Fruit fly (Drosophila melanogaster) whole organism, embryonic: ENCODE data around the gene Pif1A.

Experiments used
- CG13894 ChIP-seq: fragments of 200-800 bp; sonication (Bioruptor generic); optimal IDR thresholded peaks from 3 replicates; lab custom pipeline; 2018; ENCODE audit warnings: missing biosample characterization, mild to moderate bottlenecking, missing genetic modification characterization, moderate library complexity
- CG15011 ChIP-seq: fragments of 200-800 bp; sonication (Bioruptor generic); optimal IDR thresholded peaks from 3 replicates; lab custom pipeline; 2018; ENCODE audit warnings: missing biosample characterization, mild to moderate bottlenecking, missing genetic modification characterization
- CG1529 ChIP-seq: fragments of 200-800 bp; sonication (Bioruptor generic); optimal IDR thresholded peaks from 3 replicates; lab custom pipeline; 2018; ENCODE audit warnings: missing biosample characterization, missing genetic modification characterization
- CG17829 ChIP-seq: fragments of 200-800 bp; optimal IDR thresholded peaks from 2 replicates; lab custom pipeline; 2019; ENCODE audit warnings: missing biosample characterization, mild to moderate bottlenecking, missing genetic modification characterization, moderate library complexity
- CG18262 ChIP-seq: fragments of 200-800 bp; optimal IDR thresholded peaks from 3 replicates; lab custom pipeline; 2019; ENCODE audit warnings: missing biosample characterization, mild to moderate bottlenecking, missing genetic modification characterization, moderate library complexity
- CG18599 ChIP-seq: fragments of 200-800 bp; sonication (Bioruptor generic); optimal IDR thresholded peaks from 3 replicates; lab custom pipeline; 2017; ENCODE audit warnings: missing biosample characterization, missing genetic modification characterization, mild to moderate bottlenecking, moderate library complexity, missing genetic modification reagents
- CG30431 ChIP-seq: fragments of 200-800 bp; sonication (Bioruptor generic); optimal IDR thresholded peaks from 2 replicates; lab custom pipeline; 2017; ENCODE audit warnings: missing biosample characterization, missing genetic modification characterization
- CG31365 ChIP-seq: fragments of 200-800 bp; sonication (Bioruptor generic); optimal IDR thresholded peaks from 2 replicates; lab custom pipeline; 2018; ENCODE audit warnings: missing biosample characterization, mild to moderate bottlenecking, missing genetic modification characterization
- CG3847 ChIP-seq: fragments of 200-800 bp; sonication (Bioruptor generic); IDR thresholded peaks from 2 replicates; pipeline ENCODE4 v1.3.6; 2022; ENCODE audit warnings: missing biosample characterization, missing genetic modification characterization
- CG4282 ChIP-seq: fragments of 200-800 bp; sonication (Bioruptor generic); optimal IDR thresholded peaks from 2 replicates; lab custom pipeline; 2016; ENCODE audit warnings: missing biosample characterization, missing genetic modification characterization
- CG4707 ChIP-seq: fragments of 200-800 bp; sonication (Bioruptor generic); optimal IDR thresholded peaks from 2 replicates; lab custom pipeline; 2018; ENCODE audit warnings: missing biosample characterization, mild to moderate bottlenecking, missing genetic modification characterization, moderate library complexity
- CG5245 ChIP-seq: fragments of 200-800 bp; sonication (Bioruptor generic); optimal IDR thresholded peaks from 3 replicates; lab custom pipeline; 2016; ENCODE audit warnings: missing biosample characterization, missing genetic modification characterization
- CG6272 ChIP-seq: fragments of 200-800 bp; sonication (Bioruptor generic); IDR thresholded peaks from 2 replicates; pipeline ENCODE4 v1.3.6; 2022; ENCODE audit warnings: missing biosample characterization, missing genetic modification characterization
- CG8924 ChIP-seq: fragments of 200-800 bp; optimal IDR thresholded peaks from 3 replicates; lab custom pipeline; 2019; ENCODE audit warnings: missing biosample characterization, mild to moderate bottlenecking, missing genetic modification characterization, moderate library complexity
- CG9215 ChIP-seq: fragments of 200-800 bp; sonication (Bioruptor generic); IDR thresholded peaks from 2 replicates; pipeline ENCODE4 v1.3.6; 2022; ENCODE audit warnings: missing biosample characterization, missing genetic modification characterization
- CG9609 ChIP-seq: fragments of 200-800 bp; sonication (Bioruptor generic); optimal IDR thresholded peaks from 3 replicates; lab custom pipeline; 2016; ENCODE audit warnings: missing biosample characterization, missing genetic modification characterization
- CG9727 ChIP-seq: fragments of 200-800 bp; sonication (Bioruptor generic); optimal IDR thresholded peaks from 3 replicates; lab custom pipeline; 2017; ENCODE audit warnings: missing biosample characterization, mild to moderate bottlenecking, missing genetic modification characterization
- CTCF ChIP-seq: fragments of 200-800 bp; sonication (Bioruptor generic); optimal IDR thresholded peaks from 2 replicates; lab custom pipeline; 2017; ENCODE audit warnings: missing biosample characterization, mild to moderate bottlenecking, missing genetic modification characterization, moderate library complexity
- D19A ChIP-seq: fragments of 200-800 bp; optimal IDR thresholded peaks from 3 replicates; lab custom pipeline; 2019; ENCODE audit warnings: missing biosample characterization, mild to moderate bottlenecking, missing genetic modification characterization, moderate library complexity
- D19B ChIP-seq: fragments of 200-800 bp; sonication (Bioruptor generic); optimal IDR thresholded peaks from 2 replicates; lab custom pipeline; 2017; ENCODE audit warnings: missing biosample characterization, mild to moderate bottlenecking, missing genetic modification characterization
- Dbx ChIP-seq: fragments of 200-800 bp; sonication (Bioruptor generic); IDR thresholded peaks from 3 replicates; pipeline ENCODE4 v1.3.6; 2022; ENCODE audit warnings: missing biosample characterization, missing genetic modification characterization
- Deaf1 ChIP-seq: fragments of 200-800 bp; optimal IDR thresholded peaks from 3 replicates; lab custom pipeline; 2019; ENCODE audit warnings: missing biosample characterization, mild to moderate bottlenecking, missing genetic modification characterization, moderate library complexity
- Doc3 ChIP-seq: fragments of 200-800 bp; sonication (Bioruptor generic); IDR thresholded peaks from 3 replicates; pipeline ENCODE4 v1.3.6; 2022; ENCODE audit warnings: missing biosample characterization, missing genetic modification characterization; ENCODE audit not compliant: partially characterized antibody
- Oaz ChIP-seq: fragments of 200-800 bp; sonication (Bioruptor generic); IDR thresholded peaks from 2 replicates; pipeline ENCODE4 v1.3.6; 2022; ENCODE audit warnings: missing biosample characterization, missing genetic modification characterization
- Ravus ChIP-seq: fragments of 200-800 bp; sonication (Bioruptor generic); IDR thresholded peaks from 2 replicates; pipeline ENCODE4 v1.3.6; 2022; ENCODE audit warnings: missing biosample characterization, missing genetic modification characterization
- Usf ChIP-seq: fragments of 200-800 bp; sonication (Bioruptor generic); optimal IDR thresholded peaks from 2 replicates; lab custom pipeline; 2017; ENCODE audit warnings: missing genotype, missing biosample characterization, missing genetic modification characterization
- Xrp1 ChIP-seq: fragments of 200-800 bp; sonication (Bioruptor generic); IDR thresholded peaks from 2 replicates; pipeline ENCODE4 v1.3.6; 2022; ENCODE audit warnings: missing biosample characterization, missing genetic modification characterization
- crp ChIP-seq, 2 experiments: fragments of 200-800 bp; sonication (Bioruptor generic); optimal IDR thresholded peaks; 2 replicates in 1 of 2; 3 replicates in 1 of 2; lab custom pipeline; 2017; ENCODE audit warnings: missing biosample characterization in 2 of 2, missing genetic modification characterization in 2 of 2, mild to moderate bottlenecking in 1 of 2, moderate library complexity in 1 of 2
- dimm ChIP-seq: fragments of 200-800 bp; sonication (Bioruptor generic); IDR thresholded peaks from 2 replicates; pipeline ENCODE4 v1.3.6; 2022; ENCODE audit warnings: missing biosample characterization, missing genetic modification characterization
- dmrt11E ChIP-seq: fragments of 200-800 bp; sonication (Bioruptor generic); optimal IDR thresholded peaks from 3 replicates; lab custom pipeline; 2018; ENCODE audit warnings: missing biosample characterization, mild to moderate bottlenecking, missing genetic modification characterization, moderate library complexity
- dysf ChIP-seq: fragments of 200-800 bp; sonication (Bioruptor generic); IDR thresholded peaks from 3 replicates; pipeline ENCODE4 v1.3.6; 2022; ENCODE audit warnings: missing biosample characterization, missing genetic modification characterization
- emc ChIP-seq: fragments of 200-800 bp; sonication (Bioruptor generic); optimal IDR thresholded peaks from 2 replicates; lab custom pipeline; 2016; ENCODE audit warnings: missing biosample characterization, missing genetic modification characterization
- fd64A ChIP-seq: fragments of 200-800 bp; sonication (Bioruptor generic); optimal IDR thresholded peaks from 3 replicates; lab custom pipeline; 2018; ENCODE audit warnings: missing biosample characterization, mild to moderate bottlenecking, missing genetic modification characterization
- fd96Cb ChIP-seq: fragments of 200-800 bp; sonication (Bioruptor generic); optimal IDR thresholded peaks from 2 replicates; lab custom pipeline; 2018; ENCODE audit warnings: missing biosample characterization, mild to moderate bottlenecking, missing genetic modification characterization, moderate library complexity
- gcm2 ChIP-seq: fragments of 200-800 bp; sonication (Bioruptor generic); optimal IDR thresholded peaks from 2 replicates; lab custom pipeline; 2016; ENCODE audit warnings: missing biosample characterization, missing genetic modification characterization
- gem ChIP-seq: fragments of 200-800 bp; sonication (Bioruptor generic); optimal IDR thresholded peaks from 2 replicates; lab custom pipeline; 2019; ENCODE audit warnings: missing biosample characterization, mild to moderate bottlenecking, missing genetic modification characterization, moderate library complexity
- kni ChIP-seq: fragments of 200-800 bp; sonication (Bioruptor generic); optimal IDR thresholded peaks from 3 replicates; lab custom pipeline; 2017; ENCODE audit warnings: mild to moderate bottlenecking, missing biosample characterization, missing genetic modification reagents, missing genetic modification characterization
- maf-S ChIP-seq: fragments of 200-800 bp; sonication (Bioruptor generic); optimal IDR thresholded peaks from 2 replicates; lab custom pipeline; 2016; ENCODE audit warnings: missing biosample characterization, missing genetic modification characterization
- otp ChIP-seq: fragments of 200-800 bp; sonication (Bioruptor generic); IDR thresholded peaks from 3 replicates; pipeline ENCODE4, ENCODE4 v1.3.6; 2022; ENCODE audit warnings: missing biosample characterization, missing genetic modification characterization
- pb ChIP-seq: fragments of 200-800 bp; sonication (Bioruptor generic); optimal IDR thresholded peaks from 3 replicates; lab custom pipeline; 2016; ENCODE audit warnings: missing biosample characterization, missing genetic modification characterization
- pros ChIP-seq: fragments of 200-800 bp; sonication (Bioruptor generic); optimal IDR thresholded peaks from 3 replicates; lab custom pipeline; 2019; ENCODE audit warnings: missing biosample characterization, mild to moderate bottlenecking, missing genetic modification characterization, moderate library complexity
- pzg ChIP-seq: fragments of 200-800 bp; sonication (Bioruptor generic); optimal IDR thresholded peaks from 3 replicates; lab custom pipeline; 2018; ENCODE audit warnings: missing biosample characterization, mild to moderate bottlenecking, missing genetic modification characterization, moderate library complexity
- run ChIP-seq: fragments of 200-800 bp; sonication (Bioruptor generic); optimal IDR thresholded peaks from 3 replicates; lab custom pipeline; 2018; ENCODE audit warnings: missing biosample characterization, mild to moderate bottlenecking, missing genetic modification characterization
- sqz ChIP-seq: fragments of 200-800 bp; sonication (Bioruptor generic); optimal IDR thresholded peaks from 3 replicates; lab custom pipeline; 2018; ENCODE audit warnings: missing biosample characterization, mild to moderate bottlenecking, missing genetic modification characterization
- tgo ChIP-seq: fragments of 200-800 bp; sonication (Bioruptor generic); IDR thresholded peaks from 3 replicates; pipeline ENCODE4 v1.3.6; 2022; ENCODE audit warnings: missing biosample characterization, missing genetic modification characterization
- ttk ChIP-seq: fragments of 200-800 bp; sonication (Bioruptor generic); IDR thresholded peaks from 2 replicates; pipeline ENCODE4 v2.1.2; 2022; ENCODE audit warnings: missing biosample characterization, missing genetic modification characterization
- tx ChIP-seq: fragments of 200-800 bp; sonication (Bioruptor generic); optimal IDR thresholded peaks from 2 replicates; lab custom pipeline; 2016; ENCODE audit warnings: missing biosample characterization, missing genetic modification characterization
- unpg ChIP-seq: fragments of 200-800 bp; sonication (Bioruptor generic); optimal IDR thresholded peaks from 3 replicates; lab custom pipeline; 2018; ENCODE audit warnings: missing biosample characterization, mild to moderate bottlenecking, missing genetic modification characterization, moderate library complexity
- usp ChIP-seq: fragments of >200 bp; optimal IDR thresholded peaks from 2 replicates; lab custom pipeline; 2017; ENCODE audit warnings: missing biosample characterization, missing genetic modification characterization
- zf30C ChIP-seq: fragments of 200-800 bp; sonication (Bioruptor generic); optimal IDR thresholded peaks from 3 replicates; lab custom pipeline; 2018; ENCODE audit warnings: missing biosample characterization, mild to moderate bottlenecking, missing genetic modification characterization

Gene Pif1A

DNA sequence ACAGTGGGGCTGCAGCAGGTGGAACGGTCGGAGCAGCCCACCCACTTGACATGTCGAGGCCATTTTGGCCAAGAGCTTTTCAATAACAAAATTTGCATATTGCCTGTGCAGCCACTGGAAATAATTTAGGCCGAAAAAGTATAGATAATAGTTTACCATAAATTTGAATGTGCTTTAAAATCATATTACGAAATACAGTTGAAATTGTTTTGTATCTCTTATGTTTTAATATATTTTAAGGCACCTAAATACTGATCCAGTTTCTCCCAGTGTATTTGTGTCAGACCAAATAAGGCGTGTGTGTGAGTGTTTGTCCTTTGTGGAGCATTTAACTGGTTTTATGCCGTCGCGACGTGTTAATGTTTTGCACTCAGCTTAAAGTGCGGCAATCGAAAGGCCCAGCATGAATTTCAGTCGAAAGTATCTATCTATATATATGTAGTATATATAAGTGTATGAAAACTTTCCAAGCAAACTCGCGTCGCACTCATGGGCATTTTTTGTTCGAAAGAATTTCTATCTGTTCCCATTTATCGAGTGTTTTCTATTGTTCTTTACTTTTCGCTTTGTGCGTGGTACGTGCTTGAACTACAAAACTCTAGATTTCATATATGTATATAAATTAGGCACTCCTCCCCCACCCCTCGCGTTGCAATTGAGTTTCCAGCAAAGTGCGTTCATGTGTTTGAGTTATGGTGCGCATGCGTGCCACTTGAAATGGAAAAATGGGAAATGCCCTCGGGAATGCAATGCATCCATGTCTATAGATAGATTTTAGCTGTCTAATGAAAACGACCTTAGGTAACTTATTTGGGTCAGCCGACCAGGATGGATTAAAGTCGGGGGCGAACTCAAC lies 48.6 kb upstream of the Pif1A start (continued):
- TF ChIP-seq CG13894 (no peak), CG9609 (GFP tag; lab: Kevin White, UChicago) (no peak), CG3847 (GFP tag; lab: Robert Waterston, UW) (no peak), emc (no peak), Xrp1 (GFP tag; lab: Robert Waterston, UW) (peak; percentile 55; the same call in 1 of the 2 replicates), Dbx (GFP tag; lab: Robert Waterston, UW) (no peak), D19B (GFP tag; lab: Kevin White, UChicago) (no peak), fd96Cb (peak; percentile 52), dysf (GFP tag; lab: Robert Waterston, UW) (no peak), CG6272 (GFP tag; lab: Robert Waterston, UW) (no peak), CG4707 (no peak), ttk (GFP tag; lab: Robert Waterston, UW) (no peak), CG30431 (GFP tag; lab: Kevin White, UChicago) (no peak), pb (GFP tag; lab: Kevin White, UChicago) (no peak), CTCF (GFP tag; lab: Kevin White, UChicago) (no peak), CG5245 (GFP tag; lab: Kevin White, UChicago) (peak; percentile 5), CG9727 (GFP tag; lab: Kevin White, UChicago) (peak; percentile 58), CG18599 (GFP tag; lab: Kevin White, UChicago) (no peak), gcm2 (GFP tag; lab: Kevin White, UChicago) (no peak), fd64A (no peak), Doc3 (no peak), D19A (tag; lab: Kevin White, UChicago) (peak; percentile 25), maf-S (no peak), dimm (GFP tag; lab: Robert Waterston, UW) (no peak), run (tag; lab: Kevin White, UChicago) (no peak), tx (GFP tag; lab: Kevin White, UChicago) (no peak), zf30C (GFP tag; lab: Kevin White, UChicago) (peak; percentile 77), kni (GFP tag; lab: Kevin White, UChicago) (peak; percentile 70), Ravus (GFP tag; lab: Robert Waterston, UW) (no peak), tgo (no peak), CG31365 (tag; lab: Kevin White, UChicago) (no peak), otp (GFP tag; lab: Robert Waterston, UW) (0 out of 3 replicates have a peak, but pooled peaks have one; percentile 30), CG17829 (tag; lab: Kevin White, UChicago) (peak; percentile 53), Oaz (no peak), Usf (GFP tag; lab: Kevin White, UChicago) (no peak), usp (GFP tag; lab: Kevin White, UChicago) (no peak), unpg (GFP tag; lab: Kevin White, UChicago) (peak; percentile 59), gem (peak; percentile 73), CG4282 (GFP tag; lab: Kevin White, UChicago) (no peak), CG1529 (GFP tag; lab: Kevin White, UChicago) (peak; percentile 23), CG9215 (GFP tag; lab: Robert Waterston, UW) (no peak), Deaf1 (tag; lab: Kevin White, UChicago) (no peak), CG8924 (peak; percentile 32), dmrt11E (tag; lab: Kevin White, UChicago) (peak; percentile 76), sqz (GFP tag; lab: Kevin White, UChicago) (peak; percentile 7), CG15011 (GFP tag; lab: Kevin White, UChicago) (no peak), crp (GFP tag; optimal IDR thresholded peaks at IDR 0.05; lab: Kevin White, UChicago) (no peak), CG18262 (tag; lab: Kevin White, UChicago) (peak; percentile 54), pros (peak; percentile 14), pzg (GFP tag; lab: Kevin White, UChicago) (no peak)
